Fruit fly (Drosophila melanogaster) whole organism: ENCODE measurements around the gene CG10514.

Experiments
- CG8478 ChIP-seq: fragments of >200 bp; optimal IDR thresholded peaks from 2 replicates; lab custom pipeline; 2018; ENCODE audit warnings: inconsistent platforms
- Dll ChIP-seq: fragments of >200 bp; optimal IDR thresholded peaks from 2 replicates; lab custom pipeline; 2017
- EcR ChIP-seq, 2 experiments: fragments of >200 bp; optimal IDR thresholded peaks; 2 replicates each; lab custom pipeline; 2017; ENCODE audit warnings: missing biosample characterization in 2 of 2, missing genetic modification characterization in 2 of 2, missing genetic modification reagents in 2 of 2
- pan ChIP-seq: fragments of >200 bp; optimal IDR thresholded peaks from 2 replicates; lab custom pipeline; 2017
- psq ChIP-seq: fragments of >200 bp; optimal IDR thresholded peaks from 2 replicates; lab custom pipeline; 2017
- usp ChIP-seq: fragments of >200 bp; optimal IDR thresholded peaks from 2 replicates; lab custom pipeline; 2017; ENCODE audit warnings: missing biosample characterization, missing genetic modification characterization, mixed read lengths

The CG10514 gene

dm6 chr3R:25279796-25280350, at the start of gene CG10514:
TSS of gene CG10514 (minus strand) at chr3R:25279846.
- TF ChIP-seq pan (lab: Kevin White, UChicago) (no peak), usp (GFP tag; lab: Kevin White, UChicago) (no peak), Dll (lab: Kevin White, UChicago) (no peak), CG8478 (lab: Kevin White, UChicago) (no peak), psq (lab: Kevin White, UChicago) (no peak), EcR (GFP tag; optimal IDR thresholded peaks at IDR 0.05; lab: Kevin White, UChicago) (no peak)

- TF ChIP-seq EcR (GFP tag; optimal IDR thresholded peaks at IDR 0.05; lab: Kevin White, UChicago) (no peak), usp (GFP tag; lab: Kevin White, UChicago) (no peak)
Measured at dm6 chr3R:25329079-25329478, 49.4 kb upstream of the CG10514 start, which contains the start of gene CHKov1. TSS of gene CHKov1 (minus strand) at chr3R:25329316.

dm6 chr3R:25322657-25323056, 43.0 kb upstream of the CG10514 start, which contains the start of gene CG10562:
TSS of gene CG10562 (minus strand) at chr3R:25322757.
- TF ChIP-seq pan (lab: Kevin White, UChicago) (no peak), CG8478 (lab: Kevin White, UChicago) (no peak), EcR (GFP tag; optimal IDR thresholded peaks at IDR 0.05; lab: Kevin White, UChicago) (no peak), psq (lab: Kevin White, UChicago) (no peak), Dll (lab: Kevin White, UChicago) (no peak), usp (GFP tag; lab: Kevin White, UChicago) (no peak)

- TF ChIP-seq Dll (lab: Kevin White, UChicago): no peak
- TF ChIP-seq pan (lab: Kevin White, UChicago): no peak
- TF ChIP-seq psq (lab: Kevin White, UChicago): no peak
- no peak for TF ChIP-seq EcR (GFP tag; optimal IDR thresholded peaks at IDR 0.05; lab: Kevin White, UChicago)
- no peak for TF ChIP-seq CG8478 (lab: Kevin White, UChicago)
- no peak for TF ChIP-seq usp (GFP tag; lab: Kevin White, UChicago)
Measured at dm6 chr3R:25321681-25322080, 42.0 kb upstream of the CG10514 start.

dm6 chr3R:25320898-25321297, 41.3 kb upstream of the CG10514 start:
- TF ChIP-seq pan (lab: Kevin White, UChicago) (no peak), psq (lab: Kevin White, UChicago) (no peak), Dll (lab: Kevin White, UChicago) (no peak), usp (GFP tag; lab: Kevin White, UChicago) (no peak), CG8478 (lab: Kevin White, UChicago) (no peak), EcR (GFP tag; optimal IDR thresholded peaks at IDR 0.05; lab: Kevin White, UChicago) (no peak)

- TF ChIP-seq CG8478 (lab: Kevin White, UChicago) (no peak), EcR (GFP tag; optimal IDR thresholded peaks at IDR 0.05; lab: Kevin White, UChicago) (no peak), Dll (lab: Kevin White, UChicago) (no peak), usp (GFP tag; lab: Kevin White, UChicago) (no peak), pan (lab: Kevin White, UChicago) (no peak), psq (lab: Kevin White, UChicago) (no peak)
Measured at dm6 chr3R:25320051-25320705, 40.5 kb upstream of the CG10514 start, which contains the start of gene CG10560. TSS of gene CG10560 (minus strand) at chr3R:25320101.

- TF ChIP-seq CG8478 (lab: Kevin White, UChicago) (no peak), EcR (GFP tag; optimal IDR thresholded peaks at IDR 0.05; lab: Kevin White, UChicago) (no peak), pan (lab: Kevin White, UChicago) (no peak), psq (lab: Kevin White, UChicago) (no peak), usp (GFP tag; lab: Kevin White, UChicago) (no peak), Dll (lab: Kevin White, UChicago) (no peak)
Measured at dm6 chr3R:25318011-25318410, 38.4 kb upstream of the CG10514 start, which contains the start of gene CG10553. TSS of gene CG10553 (minus strand) at chr3R:25318111.

- TF ChIP-seq Dll (lab: Kevin White, UChicago) (no peak), EcR (GFP tag; optimal IDR thresholded peaks at IDR 0.05; lab: Kevin White, UChicago) (no peak), pan (lab: Kevin White, UChicago) (no peak), psq (lab: Kevin White, UChicago) (no peak), CG8478 (lab: Kevin White, UChicago) (no peak), usp (GFP tag; lab: Kevin White, UChicago) (no peak)
Measured at dm6 chr3R:25316016-25316415, 36.4 kb upstream of the CG10514 start, which contains the start of gene CG10559. TSS of gene CG10559 (minus strand) at chr3R:25316116.

- TF ChIP-seq Dll (lab: Kevin White, UChicago) (no peak), CG8478 (lab: Kevin White, UChicago) (no peak), usp (GFP tag; lab: Kevin White, UChicago) (no peak), psq (lab: Kevin White, UChicago) (no peak), EcR (GFP tag; optimal IDR thresholded peaks at IDR 0.05; lab: Kevin White, UChicago) (no peak), pan (lab: Kevin White, UChicago) (no peak)
Measured at dm6 chr3R:25313771-25314170, 34.1 kb upstream of the CG10514 start, which contains the start of gene CG31087. TSS of gene CG31087 (minus strand) at chr3R:25313833.

dm6 chr3R:25312583-25312982, 32.9 kb upstream of the CG10514 start:
- no peak for TF ChIP-seq psq (lab: Kevin White, UChicago)
- TF ChIP-seq EcR (GFP tag; optimal IDR thresholded peaks at IDR 0.05; lab: Kevin White, UChicago): no peak
- no peak for TF ChIP-seq Dll (lab: Kevin White, UChicago)
- TF ChIP-seq CG8478 (lab: Kevin White, UChicago): no peak
- TF ChIP-seq pan (lab: Kevin White, UChicago): no peak
- TF ChIP-seq usp (GFP tag; lab: Kevin White, UChicago): no peak

dm6 chr3R:25310843-25311242, 31.2 kb upstream of the CG10514 start, which contains the start of gene CG31099:
TSS of gene CG31099 (minus strand) at chr3R:25310943.
- TF ChIP-seq CG8478 (lab: Kevin White, UChicago) (no peak), pan (lab: Kevin White, UChicago) (no peak), usp (GFP tag; lab: Kevin White, UChicago) (no peak), psq (lab: Kevin White, UChicago) (no peak), Dll (lab: Kevin White, UChicago) (no peak), EcR (GFP tag; optimal IDR thresholded peaks at IDR 0.05; lab: Kevin White, UChicago) (no peak)
